Worm (Caenorhabditis elegans) whole organism, L1 larva: ENCODE measurements around the gene F20B6.9.
"Not testable (repeated sequence)": the region's sequence is repeated elsewhere in the genome, so short reads cannot be mapped to it uniquely, and the experiment has no call there.

Experiments
- egl-27 ChIP-seq, 2 experiments: fragments of 150-350 bp in 1 of 2; sonication (generic microtip); optimal IDR thresholded peaks; 3 replicates each; lab custom pipeline; 2017 to 2018; ENCODE audit warnings: missing biosample characterization in 2 of 2, missing genetic modification characterization in 2 of 2, missing genetic modification reagents in 2 of 2
- hpl-2 ChIP-seq: fragments of 150-350 bp; optimal IDR thresholded peaks from 2 replicates; lab custom pipeline; 2014; ENCODE audit warnings: missing biosample characterization, missing genetic modification reagents, missing genetic modification characterization
- lin-39 ChIP-seq: fragments of 150-350 bp; optimal IDR thresholded peaks from 2 replicates; lab custom pipeline; 2014; ENCODE audit warnings: missing biosample characterization, missing genetic modification reagents, missing genetic modification characterization
- lsy-2 ChIP-seq, 2 experiments: fragments of 150-350 bp; optimal IDR thresholded peaks; 2 replicates each; lab custom pipeline; 2014; ENCODE audit warnings: missing biosample characterization in 2 of 2, missing genetic modification characterization in 2 of 2
- nhr-11 ChIP-seq: fragments of 150-350 bp; optimal IDR thresholded peaks from 2 replicates; lab custom pipeline; 2014; ENCODE audit warnings: missing biosample characterization, missing genetic modification characterization
- unc-62 ChIP-seq: fragments of 150-350 bp; optimal IDR thresholded peaks from 2 replicates; lab custom pipeline; 2014; ENCODE audit warnings: missing biosample characterization, missing genetic modification reagents, missing genetic modification characterization

ce11 chrX:4202114-4202513 lies 5.2 kb downstream of the F20B6.9 start, which contains the start of gene F20B6.6:
- not testable (repeated sequence) for TF ChIP-seq unc-62 (GFP tag; lab: Kevin White, UChicago); lin-39 (tag; lab: Kevin White, UChicago); egl-27 (tag; optimal IDR thresholded peaks at IDR 0.05; lab: Kevin White, UChicago); hpl-2 (GFP tag; lab: Kevin White, UChicago); nhr-11; lsy-2 (tag; optimal IDR thresholded peaks at IDR 0.05; lab: Kevin White, UChicago)
